Fruit fly (Drosophila melanogaster): ENCODE measurements around the gene CG3473.

DNA sequence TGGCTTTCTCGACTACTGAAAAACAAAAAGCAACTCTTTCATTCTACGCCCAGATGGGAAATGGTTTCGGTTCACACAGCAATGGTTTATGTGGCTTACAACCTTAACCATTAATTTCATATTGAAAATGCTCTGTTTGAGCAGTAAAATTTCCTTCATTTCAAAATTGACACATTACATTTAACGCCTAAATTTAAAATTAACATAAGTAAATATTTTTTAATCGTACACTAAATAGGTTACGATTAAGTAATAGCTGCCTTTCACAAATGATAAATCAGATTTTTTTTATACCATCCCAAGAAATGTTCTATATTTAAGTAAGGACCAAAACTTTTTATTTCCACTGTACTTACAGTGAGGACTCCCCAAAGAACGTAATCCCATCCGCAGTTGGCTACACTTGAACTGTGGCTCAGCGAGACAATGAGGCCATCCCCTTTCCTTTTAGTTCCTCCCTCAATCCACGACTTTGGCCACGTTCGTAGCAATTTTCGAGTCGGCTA is 24.6 kb downstream of the CG3473 start:
- TF ChIP-seq CG8301 (tag; optimal IDR thresholded peaks at IDR 0.05) (no peak), Snoo (tag; optimal IDR thresholded peaks at IDR 0.05) (no peak), CG9948 (tag; optimal IDR thresholded peaks at IDR 0.05) (no peak), Pif1A (GFP tag; optimal IDR thresholded peaks at IDR 0.05) (peak; percentile 7), CG10348 (GFP tag; IDR thresholded peaks at IDR 0.05) (no peak), CG17806 (tag; optimal IDR thresholded peaks at IDR 0.05) (no peak)
